Fruit fly (Drosophila melanogaster) whole organism, prepupa: ENCODE data around the gene Lerp.

ENCODE experiments used
- Blimp-1 ChIP-seq: fragments of 200-800 bp; sonication (Bioruptor generic); optimal IDR thresholded peaks from 3 replicates; lab custom pipeline; 2017; ENCODE audit warnings: missing biosample characterization, missing genetic modification characterization, mild to moderate bottlenecking, moderate library complexity, missing genetic modification reagents
- CG10631 ChIP-seq: fragments of 200-800 bp; sonication (Bioruptor generic); optimal IDR thresholded peaks from 2 replicates; lab custom pipeline; 2016; ENCODE audit warnings: missing biosample characterization, missing genetic modification characterization
- CG11294 ChIP-seq: fragments of 200-800 bp; sonication (Bioruptor generic); IDR thresholded peaks from 2 replicates; pipeline ENCODE4 v1.3.6; 2022; ENCODE audit warnings: missing biosample characterization, missing genetic modification characterization
- CG15336 ChIP-seq: fragments of 200-800 bp; sonication (Bioruptor generic); IDR thresholded peaks from 2 replicates; pipeline ENCODE4 v1.3.6; 2022; ENCODE audit warnings: missing biosample characterization, missing genetic modification characterization
- CG16779 ChIP-seq: fragments of 200-800 bp; sonication (Bioruptor generic); optimal IDR thresholded peaks from 3 replicates; lab custom pipeline; 2017; ENCODE audit warnings: missing biosample characterization, mild to moderate bottlenecking, missing genetic modification characterization
- CG3032 ChIP-seq: fragments of 200-800 bp; optimal IDR thresholded peaks from 2 replicates; lab custom pipeline; 2019; ENCODE audit warnings: missing biosample characterization, mild to moderate bottlenecking, missing genetic modification characterization, moderate library complexity
- CG31627 ChIP-seq: fragments of 200-800 bp; sonication (Bioruptor generic); optimal IDR thresholded peaks from 3 replicates; lab custom pipeline; 2016; ENCODE audit warnings: missing biosample characterization, missing genetic modification characterization
- CG32006 ChIP-seq: fragments of 200-800 bp; sonication (Bioruptor generic); optimal IDR thresholded peaks from 3 replicates; lab custom pipeline; 2017; ENCODE audit warnings: missing biosample characterization, mild to moderate bottlenecking, missing genetic modification characterization
- CG34406 ChIP-seq: fragments of 200-800 bp; sonication (Bioruptor generic); optimal IDR thresholded peaks from 3 replicates; lab custom pipeline; 2016; ENCODE audit warnings: missing biosample characterization, missing genetic modification characterization
- CG3919 ChIP-seq: fragments of 200-800 bp; sonication (Bioruptor generic); optimal IDR thresholded peaks from 3 replicates; lab custom pipeline; 2016; ENCODE audit warnings: missing biosample characterization, missing genetic modification characterization
- CG4318 ChIP-seq: fragments of 200-800 bp; sonication (Bioruptor generic); optimal IDR thresholded peaks from 3 replicates; lab custom pipeline; 2017; ENCODE audit warnings: missing biosample characterization, mild to moderate bottlenecking, missing genetic modification characterization
- CG6276 ChIP-seq: fragments of 200-800 bp; sonication (Bioruptor generic); optimal IDR thresholded peaks from 2 replicates; lab custom pipeline; 2017; ENCODE audit warnings: missing biosample characterization, mild to moderate bottlenecking, missing genetic modification characterization
- CG6808 ChIP-seq: fragments of 200-800 bp; sonication (Bioruptor generic); optimal IDR thresholded peaks from 3 replicates; lab custom pipeline; 2017; ENCODE audit warnings: missing biosample characterization, missing genetic modification characterization, mild to moderate bottlenecking, moderate library complexity, missing genetic modification reagents
- CG6854 ChIP-seq: fragments of 200-800 bp; sonication (Bioruptor generic); optimal IDR thresholded peaks from 2 replicates; lab custom pipeline; 2017; ENCODE audit warnings: missing biosample characterization, mild to moderate bottlenecking, missing genetic modification characterization
- CG8119 ChIP-seq: fragments of 200-800 bp; sonication (Bioruptor generic); IDR thresholded peaks from 3 replicates; pipeline ENCODE4 v1.3.6; 2022; ENCODE audit warnings: missing biosample characterization, missing genetic modification characterization
- CG8319 ChIP-seq: fragments of 200-800 bp; sonication (Bioruptor generic); optimal IDR thresholded peaks from 3 replicates; lab custom pipeline; 2016; ENCODE audit warnings: missing biosample characterization, missing genetic modification characterization
- CG8632 ChIP-seq: fragments of 200-800 bp; sonication (Bioruptor generic); optimal IDR thresholded peaks from 3 replicates; lab custom pipeline; 2016; ENCODE audit warnings: missing biosample characterization, missing genetic modification characterization
- CG9139 ChIP-seq: fragments of 200-800 bp; sonication (Bioruptor generic); optimal IDR thresholded peaks from 3 replicates; lab custom pipeline; 2017; ENCODE audit warnings: missing biosample characterization, mild to moderate bottlenecking, missing genetic modification characterization
- Eip75B ChIP-seq: fragments of 200-800 bp; sonication (Bioruptor generic); optimal IDR thresholded peaks from 3 replicates; lab custom pipeline; 2016; ENCODE audit warnings: missing biosample characterization, missing genetic modification characterization
- Eip93F ChIP-seq: fragments of 200-800 bp; sonication (Bioruptor generic); optimal IDR thresholded peaks from 2 replicates; lab custom pipeline; 2016; ENCODE audit warnings: missing biosample characterization, mild to moderate bottlenecking, missing genetic modification characterization
- Ets96B ChIP-seq: fragments of 200-800 bp; optimal IDR thresholded peaks from 2 replicates; lab custom pipeline; 2019; ENCODE audit warnings: missing biosample characterization, mild to moderate bottlenecking, missing genetic modification characterization, moderate library complexity
- Gug ChIP-seq: fragments of 200-800 bp; sonication (Bioruptor generic); IDR thresholded peaks from 2 replicates; pipeline ENCODE4 v1.3.6; 2022; ENCODE audit warnings: missing biosample characterization, missing genetic modification characterization
- Hr38 ChIP-seq: sonication (Bioruptor generic); optimal IDR thresholded peaks from 2 replicates; lab custom pipeline; 2016; ENCODE audit warnings: missing biosample characterization, missing genetic modification characterization
- Hr39 ChIP-seq: fragments of 200-800 bp; sonication (Bioruptor generic); optimal IDR thresholded peaks from 2 replicates; lab custom pipeline; 2016; ENCODE audit warnings: missing biosample characterization, missing genetic modification characterization
- Lpt ChIP-seq: fragments of 200-800 bp; sonication (Bioruptor generic); optimal IDR thresholded peaks from 3 replicates; lab custom pipeline; 2016; ENCODE audit warnings: missing biosample characterization, missing genetic modification characterization
- Met ChIP-seq: fragments of 200-800 bp; sonication (Bioruptor generic); optimal IDR thresholded peaks from 3 replicates; lab custom pipeline; 2016; ENCODE audit warnings: missing biosample characterization, missing genetic modification characterization
- OdsH ChIP-seq: fragments of 200-800 bp; sonication (Bioruptor generic); optimal IDR thresholded peaks from 3 replicates; lab custom pipeline; 2016; ENCODE audit warnings: missing biosample characterization, missing genetic modification characterization
- Smox ChIP-seq: fragments of 200-800 bp; sonication (Bioruptor generic); optimal IDR thresholded peaks from 3 replicates; lab custom pipeline; 2016; ENCODE audit warnings: missing biosample characterization, missing genetic modification characterization
- Sox102F ChIP-seq: fragments of 200-800 bp; sonication (Bioruptor generic); optimal IDR thresholded peaks from 2 replicates; lab custom pipeline; 2016; ENCODE audit warnings: missing biosample characterization, mild to moderate bottlenecking, missing genetic modification characterization
- Sox14 ChIP-seq: fragments of 200-800 bp; sonication (Bioruptor generic); optimal IDR thresholded peaks from 3 replicates; lab custom pipeline; 2016; ENCODE audit warnings: missing biosample characterization, missing genetic modification characterization
- Sox15 ChIP-seq: fragments of 200-800 bp; sonication (Bioruptor generic); optimal IDR thresholded peaks from 3 replicates; lab custom pipeline; 2016; ENCODE audit warnings: missing biosample characterization, missing genetic modification characterization
- achi ChIP-seq: fragments of 200-800 bp; sonication (Bioruptor generic); optimal IDR thresholded peaks from 3 replicates; lab custom pipeline; 2016; ENCODE audit warnings: missing biosample characterization, missing genetic modification characterization
- acj6 ChIP-seq: fragments of 200-800 bp; sonication (Bioruptor generic); optimal IDR thresholded peaks from 3 replicates; lab custom pipeline; 2016; ENCODE audit warnings: missing biosample characterization, missing genetic modification characterization
- dsx ChIP-seq: fragments of 200-800 bp; optimal IDR thresholded peaks from 3 replicates; lab custom pipeline; 2019; ENCODE audit warnings: missing biosample characterization, mild to moderate bottlenecking, missing genetic modification characterization, moderate library complexity; ENCODE audit not compliant: poor library complexity, severe bottlenecking
- eg ChIP-seq: fragments of 200-800 bp; sonication (Bioruptor generic); IDR thresholded peaks from 3 replicates; pipeline ENCODE4 v1.3.6; 2022; ENCODE audit warnings: missing biosample characterization, missing genetic modification characterization
- esn ChIP-seq: fragments of 200-800 bp; sonication (Bioruptor generic); optimal IDR thresholded peaks from 2 replicates; lab custom pipeline; 2016; ENCODE audit warnings: missing biosample characterization, mild to moderate bottlenecking, missing genetic modification characterization, moderate library complexity
- fd59A ChIP-seq: fragments of 200-800 bp; sonication (Bioruptor generic); optimal IDR thresholded peaks from 2 replicates; lab custom pipeline; 2017; ENCODE audit warnings: missing biosample characterization, mild to moderate bottlenecking, missing genetic modification characterization, missing genetic modification reagents
- net ChIP-seq: fragments of 200-800 bp; sonication (Bioruptor generic); optimal IDR thresholded peaks from 3 replicates; lab custom pipeline; 2016; ENCODE audit warnings: missing biosample characterization, missing genetic modification characterization
- pdm3 ChIP-seq: fragments of 200-800 bp; sonication (Bioruptor generic); optimal IDR thresholded peaks from 3 replicates; lab custom pipeline; 2016; ENCODE audit warnings: missing biosample characterization, missing genetic modification characterization
- spab ChIP-seq: fragments of 200-800 bp; sonication (Bioruptor generic); optimal IDR thresholded peaks from 2 replicates; lab custom pipeline; 2017; ENCODE audit warnings: missing biosample characterization, mild to moderate bottlenecking, missing genetic modification characterization, missing genetic modification reagents
- ss ChIP-seq, 2 experiments: fragments of 200-800 bp; sonication (Bioruptor generic); optimal IDR thresholded peaks; 2 replicates in 1 of 2; 3 replicates in 1 of 2; lab custom pipeline; 2017 to 2018; ENCODE audit warnings: mild to moderate bottlenecking in 2 of 2, missing biosample characterization in 2 of 2, missing genetic modification characterization in 2 of 2, moderate library complexity in 1 of 2
- svp ChIP-seq: fragments of 200-800 bp; sonication (Bioruptor generic); peaks from one replicate; lab custom pipeline; 2016; ENCODE audit warnings: missing biosample characterization, missing genetic modification characterization
- topi ChIP-seq: fragments of 200-800 bp; sonication (Bioruptor generic); optimal IDR thresholded peaks from 3 replicates; lab custom pipeline; 2016; ENCODE audit warnings: missing biosample characterization, missing genetic modification characterization
- vri ChIP-seq: fragments of 200-800 bp; sonication (Bioruptor generic); optimal IDR thresholded peaks from 3 replicates; lab custom pipeline; 2016; ENCODE audit warnings: missing biosample characterization, mild to moderate bottlenecking, missing genetic modification characterization

Gene Lerp

dm6 chr3R:26892764-26893163 lies 29.8 kb upstream of the Lerp start (continued):
- peak; percentile 43 for TF ChIP-seq topi (GFP tag; lab: Kevin White, UChicago)
- TF ChIP-seq net (GFP tag; lab: Kevin White, UChicago) = peak; percentile 62
- peak; percentile 54 for TF ChIP-seq fd59A (GFP tag; lab: Kevin White, UChicago)
- 0 out of 2 replicates have a peak, but pooled peaks have one; percentile 21 for TF ChIP-seq CG11294 (GFP tag; lab: Robert Waterston, UW)
- TF ChIP-seq pdm3 (GFP tag; lab: Kevin White, UChicago) = peak; percentile 67
- TF ChIP-seq Lpt = no peak
- peak; percentile 56 for TF ChIP-seq Ets96B (tag; lab: Kevin White, UChicago)
- peak; percentile 54 for TF ChIP-seq Sox15 (GFP tag; lab: Kevin White, UChicago)
- peak; percentile 66 for TF ChIP-seq CG8119 (GFP tag; lab: Robert Waterston, UW)
- TF ChIP-seq CG3919 (GFP tag; lab: Kevin White, UChicago) = no peak
- peak; percentile 20 for TF ChIP-seq CG9139 (GFP tag; lab: Kevin White, UChicago)
- peak; percentile 71 for TF ChIP-seq eg (GFP tag; lab: Robert Waterston, UW)
- no peak for TF ChIP-seq CG8319 (GFP tag; lab: Kevin White, UChicago)
- TF ChIP-seq CG10631 = peak; percentile 59
- TF ChIP-seq CG32006 (GFP tag; lab: Kevin White, UChicago) = peak; percentile 64
- peak; percentile 17 for TF ChIP-seq CG6276 (GFP tag; lab: Kevin White, UChicago)
- peak; percentile 35 for TF ChIP-seq vri
- peak; percentile 46 for TF ChIP-seq Smox (GFP tag; lab: Kevin White, UChicago)
- TF ChIP-seq esn (GFP tag; lab: Kevin White, UChicago) = peak; percentile 63

- TF ChIP-seq CG8119 (GFP tag; lab: Robert Waterston, UW) = 0 out of 3 replicates have a peak, but pooled peaks have one; percentile 9
- TF ChIP-seq Gug (GFP tag; lab: Robert Waterston, UW) = 0 out of 2 replicates have a peak, but pooled peaks have one; percentile 1
- TF ChIP-seq CG16779 (tag; lab: Kevin White, UChicago) = no peak
- no peak for TF ChIP-seq fd59A (GFP tag; lab: Kevin White, UChicago)
- TF ChIP-seq, all 60 proteins: peak for 2
Measured at dm6 chr3R:26890499-26890898, 27.6 kb upstream of the Lerp start.

dm6 chr3R:26890088-26890487 lies 27.2 kb upstream of the Lerp start:
- TF ChIP-seq CG15336 (GFP tag; lab: Robert Waterston, UW) (peak; percentile 53), net (GFP tag; lab: Kevin White, UChicago) (peak; percentile 38), Eip93F (GFP tag; lab: Kevin White, UChicago) (no peak), eg (GFP tag; lab: Robert Waterston, UW) (peak; percentile 69; the same call in 1 of the 3 replicates), CG8632 (GFP tag; lab: Kevin White, UChicago) (no peak), esn (GFP tag; lab: Kevin White, UChicago) (peak; percentile 30), Lpt (no peak), topi (GFP tag; lab: Kevin White, UChicago) (peak; percentile 9), CG3919 (GFP tag; lab: Kevin White, UChicago) (peak; percentile 34), Eip75B (GFP tag; lab: Kevin White, UChicago) (no peak), Hr38 (GFP tag; lab: Kevin White, UChicago) (no peak), CG6854 (GFP tag; lab: Kevin White, UChicago) (no peak), CG11294 (GFP tag; lab: Robert Waterston, UW) (peak; percentile 38; the same call in 1 of the 2 replicates), pdm3 (GFP tag; lab: Kevin White, UChicago) (peak; percentile 27), CG10631 (peak; percentile 14), CG6808 (GFP tag; lab: Kevin White, UChicago) (no peak), Hr39 (GFP tag; lab: Kevin White, UChicago) (no peak), CG34406 (no peak), Blimp-1 (GFP tag; lab: Kevin White, UChicago) (no peak), Sox102F (GFP tag; lab: Kevin White, UChicago) (no peak), spab (GFP tag; lab: Kevin White, UChicago) (peak; percentile 6), CG4318 (GFP tag; lab: Kevin White, UChicago) (no peak), OdsH (GFP tag; lab: Kevin White, UChicago) (peak; percentile 35), acj6 (GFP tag; lab: Kevin White, UChicago) (peak; percentile 15), CG16779 (tag; lab: Kevin White, UChicago) (no peak), CG32006 (GFP tag; lab: Kevin White, UChicago) (peak; percentile 58), svp (no peak), Sox15 (GFP tag; lab: Kevin White, UChicago) (no peak), CG31627 (GFP tag; lab: Kevin White, UChicago) (no peak), Gug (GFP tag; lab: Robert Waterston, UW) (peak; percentile 31; the same call in 1 of the 2 replicates), ss (GFP tag; optimal IDR thresholded peaks at IDR 0.05; lab: Kevin White, UChicago) (no peak), dsx (GFP tag; lab: Kevin White, UChicago) (no peak), achi (GFP tag; lab: Kevin White, UChicago) (peak; percentile 40), CG6276 (GFP tag; lab: Kevin White, UChicago) (peak; percentile 35), CG3032 (no peak), Sox14 (peak; percentile 6), Met (GFP tag; lab: Kevin White, UChicago) (peak; percentile 22)
